Fruit fly (Drosophila melanogaster): ENCODE results near the gene mael.

The mael gene

dm6 chr3L:22741389-22742120 is 20.6 kb downstream of the mael start, which contains the start of gene CG7369 (continued):
- TF ChIP-seq CG4328 (GFP tag; optimal IDR thresholded peaks at IDR 0.05) (peak; percentile 82), fd3F (GFP tag; optimal IDR thresholded peaks at IDR 0.05) (peak; percentile 82), Mad (GFP tag; optimal IDR thresholded peaks at IDR 0.05) (peak; percentile 80), CG42726 (GFP tag; IDR thresholded peaks at IDR 0.05; ENCODE audit: partially characterized antibody) (no peak), z (GFP tag; IDR thresholded peaks at IDR 0.05) (no peak), CG10321 (GFP tag; IDR thresholded peaks at IDR 0.05) (no peak), zen (tag; optimal IDR thresholded peaks at IDR 0.05) (peak; percentile 80), CG18764 (GFP tag; optimal IDR thresholded peaks at IDR 0.05) (peak; percentile 83), maf-S (GFP tag; optimal IDR thresholded peaks at IDR 0.05) (peak; percentile 4), Vsx1 (GFP tag; optimal IDR thresholded peaks at IDR 0.05) (peak; percentile 66), gfzf (GFP tag; optimal IDR thresholded peaks at IDR 0.05) (no peak), hbn (GFP tag; IDR thresholded peaks at IDR 0.05; ENCODE audit: partially characterized antibody) (peak; percentile 67), CG34376 (GFP tag; optimal IDR thresholded peaks at IDR 0.05) (peak; percentile 83), seq (GFP tag; IDR thresholded peaks at IDR 0.05) (peak; percentile 62), CG7357 (GFP tag; IDR thresholded peaks at IDR 0.05) (peak; percentile 72; the same call in 2 of the 3 replicates), CG1602 (GFP tag; optimal IDR thresholded peaks at IDR 0.05) (peak; percentile 87), Camta (GFP tag; optimal IDR thresholded peaks at IDR 0.05) (peak; percentile 36), Mrtf (GFP tag; IDR thresholded peaks at IDR 0.05) (peak; percentile 70), tll (GFP tag; optimal IDR thresholded peaks at IDR 0.05) (peak; percentile 49 to 84), CG18011 (GFP tag; optimal IDR thresholded peaks at IDR 0.05) (peak; percentile 79), kni (GFP tag; optimal IDR thresholded peaks at IDR 0.05) (peak; percentile 64), Dll (GFP tag; IDR thresholded peaks at IDR 0.05; ENCODE audit: partially characterized antibody) (peak; percentile 91)

DNA sequence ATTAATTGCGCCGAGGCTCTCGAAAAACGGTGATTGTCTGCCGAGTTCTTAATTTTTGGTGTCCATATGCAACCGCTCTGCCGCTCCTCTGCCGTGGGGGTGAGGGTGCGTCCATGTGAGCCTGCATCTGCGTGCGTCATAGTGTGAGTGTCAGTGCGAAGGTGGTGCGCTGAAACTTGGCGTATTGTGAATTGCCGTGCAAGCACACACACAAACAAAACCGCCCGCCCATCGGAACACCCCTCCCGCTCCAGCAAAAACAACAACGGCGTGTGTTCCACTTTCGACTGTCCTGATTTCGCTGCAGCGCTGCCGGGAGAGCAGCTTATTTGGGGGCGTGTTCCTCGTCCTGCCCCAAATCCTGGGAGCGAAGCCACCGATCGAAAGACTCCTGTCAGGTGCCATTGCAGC is 21.1 kb downstream of the mael start:
- no peak for TF ChIP-seq CG11695 (GFP tag; IDR thresholded peaks at IDR 0.05)
- TF ChIP-seq CG1603 (tag; optimal IDR thresholded peaks at IDR 0.05): no peak
- TF ChIP-seq tio (GFP tag; optimal IDR thresholded peaks at IDR 0.05): no peak
- TF ChIP-seq onecut (GFP tag; IDR thresholded peaks at IDR 0.05): no peak
- TF ChIP-seq CG3065 (GFP tag; optimal IDR thresholded peaks at IDR 0.05): no peak
- TF ChIP-seq CG2120 (GFP tag; optimal IDR thresholded peaks at IDR 0.05): no peak
- no peak for TF ChIP-seq MTF-1 (GFP tag; optimal IDR thresholded peaks at IDR 0.05; ENCODE audit: borderline replicate concordance)
- TF ChIP-seq pum (GFP tag; optimal IDR thresholded peaks at IDR 0.05): no peak
- TF ChIP-seq emc (GFP tag; optimal IDR thresholded peaks at IDR 0.05): no peak
- no peak for TF ChIP-seq CG17328 (GFP tag; IDR thresholded peaks at IDR 0.05)
- no peak for TF ChIP-seq bigmax (GFP tag; optimal IDR thresholded peaks at IDR 0.05)
- TF ChIP-seq crol (GFP tag; IDR thresholded peaks at IDR 0.05): peak; percentile 44; the same call in 1 of the 2 replicates
- TF ChIP-seq Opbp (GFP tag; IDR thresholded peaks at IDR 0.05; ENCODE audit: partially characterized antibody): 0 out of 3 replicates have a peak, but pooled peaks have one; percentile 29
- no peak for TF ChIP-seq az2 (GFP tag; optimal IDR thresholded peaks at IDR 0.05)
- TF ChIP-seq dati (GFP tag; IDR thresholded peaks at IDR 0.05): no peak
- no peak for TF ChIP-seq Gug (GFP tag; IDR thresholded peaks at IDR 0.05)
- 0 out of 3 replicates have a peak, but pooled peaks have one; percentile 17 for TF ChIP-seq CG14860 (GFP tag; IDR thresholded peaks at IDR 0.05; ENCODE audit: partially characterized antibody)
- no peak for TF ChIP-seq chm (GFP tag; IDR thresholded peaks at IDR 0.05)
- no peak for TF ChIP-seq maf-S (GFP tag; optimal IDR thresholded peaks at IDR 0.05)
- TF ChIP-seq CG11093 (GFP tag; IDR thresholded peaks at IDR 0.05): no peak
- 0 out of 2 replicates have a peak, but pooled peaks have one; percentile 8 for TF ChIP-seq NFAT (GFP tag; IDR thresholded peaks at IDR 0.05)
- no peak for TF ChIP-seq CG17912 (GFP tag; optimal IDR thresholded peaks at IDR 0.05)
- TF ChIP-seq bbx (GFP tag; IDR thresholded peaks at IDR 0.05; ENCODE audit: partially characterized antibody): 0 out of 2 replicates have a peak, but pooled peaks have one; percentile 6
- no peak for TF ChIP-seq NfI (GFP tag; optimal IDR thresholded peaks at IDR 0.05)
- no peak for TF ChIP-seq CG12942 (GFP tag; optimal IDR thresholded peaks at IDR 0.05)
- TF ChIP-seq slou (GFP tag; optimal IDR thresholded peaks at IDR 0.05): no peak
- no peak for TF ChIP-seq Dref (GFP tag; IDR thresholded peaks at IDR 0.05)
- peak in 1 of 2 experiments; percentile 57 for TF ChIP-seq insv (GFP tag; optimal IDR thresholded peaks at IDR 0.05)

All from whole organism, embryonic.